Worm (Caenorhabditis elegans) whole organism, early embryonic: ENCODE results near the gene F14H3.3.

Experiments used
- B0310.2 ChIP-seq: sonication (generic microtip); optimal IDR thresholded peaks from 2 replicates; lab custom pipeline; 2016; ENCODE audit warnings: mild to moderate bottlenecking, missing genetic modification characterization, missing compliant biosample characterization
- F13C5.2 ChIP-seq: sonication (generic microtip); optimal IDR thresholded peaks from 2 replicates; lab custom pipeline; 2017; ENCODE audit warnings: mild to moderate bottlenecking, missing genetic modification characterization, inconsistent platforms, missing compliant biosample characterization
- aly-1 ChIP-seq: sonication (generic microtip); optimal IDR thresholded peaks from 2 replicates; lab custom pipeline; 2016; ENCODE audit warnings: missing genetic modification characterization, missing compliant biosample characterization
- ama-1 ChIP-seq: fragments of 150-350 bp; optimal IDR thresholded peaks from 2 replicates; lab custom pipeline; 2014
- ceh-13 ChIP-seq: fragments of 200-800 bp; sonication (Bioruptor generic); optimal IDR thresholded peaks from 2 replicates; lab custom pipeline; 2018; ENCODE audit warnings: mild to moderate bottlenecking, missing genetic modification characterization, missing compliant biosample characterization
- ceh-36 ChIP-seq: sonication (generic microtip); optimal IDR thresholded peaks from 2 replicates; lab custom pipeline; 2016; ENCODE audit warnings: missing genetic modification characterization, inconsistent platforms, missing compliant biosample characterization
- ets-7 ChIP-seq: sonication (generic microtip); optimal IDR thresholded peaks from 2 replicates; lab custom pipeline; 2016; ENCODE audit warnings: missing genotype, missing genetic modification characterization, missing compliant biosample characterization
- flt-1 ChIP-seq: fragments of 200-800 bp; sonication (Bioruptor generic); IDR thresholded peaks from 2 replicates; pipeline ENCODE4 v1.3.6; 2022; ENCODE audit warnings: missing genetic modification characterization, missing compliant biosample characterization
- hmbx-1 ChIP-seq: sonication (generic microtip); optimal IDR thresholded peaks from 2 replicates; lab custom pipeline; 2016; ENCODE audit warnings: mild to moderate bottlenecking, missing genetic modification characterization, missing compliant biosample characterization
- hmg-4 ChIP-seq: fragments of 200-800 bp; sonication (Bioruptor generic); optimal IDR thresholded peaks from 2 replicates; lab custom pipeline; 2018; ENCODE audit warnings: mild to moderate bottlenecking, missing genetic modification characterization, missing compliant biosample characterization
- hnd-1 ChIP-seq: sonication (generic microtip); optimal IDR thresholded peaks from 2 replicates; lab custom pipeline; 2016; ENCODE audit warnings: missing genetic modification characterization, missing compliant biosample characterization
- pes-1 ChIP-seq: fragments of 200-800 bp; sonication (Bioruptor generic); IDR thresholded peaks from 2 replicates; pipeline ENCODE4 v1.3.6; 2022; ENCODE audit warnings: missing genetic modification reagents, missing genetic modification characterization, missing compliant biosample characterization
- scrt-1 ChIP-seq: fragments of 200-800 bp; sonication (Bioruptor generic); IDR thresholded peaks from 2 replicates; pipeline ENCODE4 v1.3.6; 2022; ENCODE audit warnings: missing genetic modification characterization, missing compliant biosample characterization
- sea-1 ChIP-seq: fragments of 200-800 bp; sonication (Bioruptor generic); conservative IDR thresholded peaks from 2 replicates; pipeline ENCODE4 v1.3.6; 2022; ENCODE audit warnings: missing genetic modification characterization, missing compliant biosample characterization
- tbx-11 ChIP-seq: fragments of 200-800 bp; sonication (Bioruptor generic); IDR thresholded peaks from 2 replicates; pipeline ENCODE4 v1.3.6; 2022; ENCODE audit warnings: missing genetic modification characterization, missing compliant biosample characterization
- tbx-37 ChIP-seq: fragments of 200-800 bp; sonication (Bioruptor generic); conservative IDR thresholded peaks from 2 replicates; pipeline ENCODE4 v1.3.6; 2022; ENCODE audit warnings: missing genetic modification reagents, missing genetic modification characterization, missing compliant biosample characterization
- tra-4 ChIP-seq: sonication (generic microtip); optimal IDR thresholded peaks from 2 replicates; lab custom pipeline; 2017; ENCODE audit warnings: missing genetic modification characterization, missing compliant biosample characterization

F14H3.3 gene

DNA sequence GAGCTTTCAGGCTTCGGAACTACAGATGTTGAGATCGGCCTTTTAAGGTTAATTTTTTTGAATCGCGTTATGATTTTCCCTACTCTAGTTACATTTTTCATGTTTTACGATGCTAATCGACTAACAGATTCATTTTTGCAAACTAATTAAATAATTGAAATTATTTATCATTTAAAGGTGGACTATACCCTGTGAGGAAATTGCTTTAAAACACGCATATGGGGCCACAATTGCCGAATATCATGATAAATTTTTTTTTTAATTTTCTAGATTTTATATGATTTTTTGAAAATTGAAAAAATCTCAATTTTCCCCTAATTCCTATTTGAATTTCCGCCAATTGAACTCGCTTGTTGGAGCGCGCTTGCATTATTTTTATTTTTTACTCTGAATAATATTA lies 8.7 kb upstream of the F14H3.3 start, which contains the start of gene fbxa-100:
Gene fbxa-100 (minus strand): TSS at position 101 of the 400 bp plus-strand sequence.
- TF ChIP-seq tra-4 (tag; lab: Kevin White, UChicago), result no peak
- no peak for TF ChIP-seq scrt-1 (GFP tag; lab: Robert Waterston, UW)
- no peak for TF ChIP-seq pes-1 (GFP tag; lab: Robert Waterston, UW)
- TF ChIP-seq aly-1 (tag; lab: Kevin White, UChicago), result no peak
- TF ChIP-seq tbx-11 (GFP tag; lab: Robert Waterston, UW), result no peak
- TF ChIP-seq F13C5.2 (tag; lab: Kevin White, UChicago), result no peak
- no peak for TF ChIP-seq tbx-37 (GFP tag; lab: Robert Waterston, UW)
- no peak for TF ChIP-seq hmbx-1 (tag; lab: Kevin White, UChicago)
- TF ChIP-seq ceh-36 (tag; lab: Kevin White, UChicago), result no peak
- TF ChIP-seq hnd-1, result no peak
- TF ChIP-seq B0310.2 (tag; lab: Kevin White, UChicago), result no peak
- no peak for TF ChIP-seq flt-1 (GFP tag; lab: Robert Waterston, UW)
- TF ChIP-seq ceh-13, result no peak
- TF ChIP-seq sea-1 (GFP tag; lab: Robert Waterston, UW), result no peak
- TF ChIP-seq ama-1 (lab: Kevin White, UChicago), result no peak
- TF ChIP-seq ets-7 (tag; lab: Kevin White, UChicago), result no peak

DNA sequence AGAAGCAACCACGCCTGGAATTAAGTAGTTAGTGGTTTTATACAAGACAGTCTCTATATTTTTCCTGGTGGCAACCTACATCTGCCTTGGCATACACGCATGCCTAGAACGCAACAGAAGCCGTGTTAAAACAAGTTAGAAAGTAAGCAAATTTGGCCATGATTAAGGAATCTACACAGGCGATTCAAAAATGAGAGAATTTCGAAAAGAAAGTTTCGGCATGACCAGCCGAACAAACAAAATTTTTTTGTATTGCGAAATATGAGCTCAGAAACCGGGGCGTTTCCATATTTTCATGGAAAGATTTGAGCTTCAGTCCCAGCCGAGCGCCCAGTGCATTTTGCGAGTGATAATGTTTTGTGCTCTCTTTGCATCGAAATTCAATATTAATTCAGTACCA lies 6.9 kb upstream of the F14H3.3 start, which contains the start of gene F14H3.15:
Gene F14H3.15 (minus strand): TSS at position 101 of the 400 bp plus-strand sequence.
- TF ChIP-seq tbx-11 (GFP tag; lab: Robert Waterston, UW), result no peak
- no peak for TF ChIP-seq F13C5.2 (tag; lab: Kevin White, UChicago)
- TF ChIP-seq ets-7 (tag; lab: Kevin White, UChicago), result no peak
- no peak for TF ChIP-seq hmg-4 (GFP tag; lab: Kevin White, UChicago)
- no peak for TF ChIP-seq tbx-37 (GFP tag; lab: Robert Waterston, UW)
- no peak for TF ChIP-seq ama-1 (lab: Kevin White, UChicago)
- TF ChIP-seq ceh-13, result no peak
- no peak for TF ChIP-seq aly-1 (tag; lab: Kevin White, UChicago)
- TF ChIP-seq flt-1 (GFP tag; lab: Robert Waterston, UW), result no peak
- TF ChIP-seq B0310.2 (tag; lab: Kevin White, UChicago), result no peak
- no peak for TF ChIP-seq tra-4 (tag; lab: Kevin White, UChicago)
- TF ChIP-seq hnd-1, result no peak
- no peak for TF ChIP-seq hmbx-1 (tag; lab: Kevin White, UChicago)
- TF ChIP-seq scrt-1 (GFP tag; lab: Robert Waterston, UW), result no peak
- TF ChIP-seq sea-1 (GFP tag; lab: Robert Waterston, UW), result no peak
- TF ChIP-seq pes-1 (GFP tag; lab: Robert Waterston, UW), result no peak
- no peak for TF ChIP-seq ceh-36 (tag; lab: Kevin White, UChicago)

DNA sequence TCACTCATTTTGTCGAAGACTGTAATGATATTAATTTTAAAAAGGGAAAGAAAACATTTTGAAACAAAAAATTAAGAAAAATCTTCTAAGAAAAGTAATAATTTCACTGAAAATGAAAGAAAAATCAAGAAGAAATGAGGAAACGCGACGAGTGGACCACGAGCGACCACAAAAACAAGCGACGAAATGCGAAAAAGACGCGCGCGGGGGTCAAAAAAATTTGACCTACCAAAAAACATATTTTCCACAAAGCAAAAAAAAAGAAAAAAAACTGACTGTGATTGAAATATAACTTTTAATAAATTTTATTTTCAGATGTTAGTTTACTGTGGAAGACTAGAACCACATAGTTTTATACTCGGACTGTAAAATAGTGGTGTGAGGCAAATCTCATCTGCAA lies 5.6 kb upstream of the F14H3.3 start, which contains the start of gene F14H3.6:
Gene F14H3.6 (minus strand): TSS at position 22 of the 400 bp plus-strand sequence.
- no peak for TF ChIP-seq tbx-37 (GFP tag; lab: Robert Waterston, UW)
- TF ChIP-seq ceh-13, result no peak
- no peak for TF ChIP-seq aly-1 (tag; lab: Kevin White, UChicago)
- no peak for TF ChIP-seq ama-1 (lab: Kevin White, UChicago)
- TF ChIP-seq hmg-4 (GFP tag; lab: Kevin White, UChicago), result no peak
- no peak for TF ChIP-seq F13C5.2 (tag; lab: Kevin White, UChicago)

DNA sequence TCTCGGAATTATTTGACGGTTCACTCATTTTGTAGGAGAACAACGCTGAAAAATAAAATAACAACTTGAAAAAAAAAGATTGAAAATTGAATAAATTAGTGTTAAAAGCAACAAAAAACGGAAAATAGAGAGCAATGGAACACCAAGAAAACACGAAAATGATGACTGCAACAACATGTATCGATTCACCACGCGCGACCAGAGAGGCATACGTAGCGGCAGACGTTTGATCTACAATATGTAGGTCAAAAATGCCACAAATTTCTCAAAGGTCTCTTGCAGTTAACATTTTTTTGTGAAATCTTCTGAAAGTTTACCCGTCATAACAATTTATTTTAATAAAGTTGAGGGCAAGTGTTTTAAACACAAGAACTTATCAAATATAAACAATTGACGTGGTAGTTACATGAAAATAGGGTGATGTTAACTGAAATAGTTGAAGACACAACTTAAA lies 3.8 kb upstream of the F14H3.3 start, which contains the start of gene F14H3.5:
Gene F14H3.5 (minus strand): TSS at position 51 of the 454 bp plus-strand sequence.
- no peak for TF ChIP-seq hnd-1
- no peak for TF ChIP-seq tbx-37 (GFP tag; lab: Robert Waterston, UW)
- no peak for TF ChIP-seq B0310.2 (tag; lab: Kevin White, UChicago)
- TF ChIP-seq tbx-11 (GFP tag; lab: Robert Waterston, UW), result no peak
- no peak for TF ChIP-seq hmg-4 (GFP tag; lab: Kevin White, UChicago)

DNA sequence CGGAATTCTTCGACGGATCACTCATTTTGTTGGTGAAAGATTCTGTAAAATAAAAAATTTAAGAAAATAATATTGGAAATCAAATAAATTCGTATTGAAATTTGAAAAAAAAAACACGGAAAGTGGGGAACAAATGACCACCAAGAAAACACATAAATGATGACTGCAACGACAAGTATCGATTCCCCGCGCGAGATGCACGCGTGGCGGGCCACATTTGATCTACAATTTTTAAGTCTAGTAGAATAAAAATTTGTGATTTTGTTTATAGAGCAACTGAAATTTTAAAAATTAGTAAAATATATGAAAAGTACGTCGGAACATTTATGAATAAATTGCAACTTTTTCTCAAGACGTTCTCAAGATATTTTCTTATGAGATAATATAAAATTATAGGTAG lies 1.8 kb upstream of the F14H3.3 start, which contains the start of gene F14H3.4:
Gene F14H3.4 (minus strand): TSS at position 42 of the 400 bp plus-strand sequence.
- no peak for TF ChIP-seq hmg-4 (GFP tag; lab: Kevin White, UChicago)
- no peak for TF ChIP-seq sea-1 (GFP tag; lab: Robert Waterston, UW)
- no peak for TF ChIP-seq ets-7 (tag; lab: Kevin White, UChicago)
- TF ChIP-seq F13C5.2 (tag; lab: Kevin White, UChicago), result no peak
- no peak for TF ChIP-seq scrt-1 (GFP tag; lab: Robert Waterston, UW)
- no peak for TF ChIP-seq flt-1 (GFP tag; lab: Robert Waterston, UW)
- TF ChIP-seq hnd-1, result no peak
- no peak for TF ChIP-seq tra-4 (tag; lab: Kevin White, UChicago)
- TF ChIP-seq tbx-37 (GFP tag; lab: Robert Waterston, UW), result no peak
- no peak for TF ChIP-seq ama-1 (lab: Kevin White, UChicago)
- no peak for TF ChIP-seq aly-1 (tag; lab: Kevin White, UChicago)
- no peak for TF ChIP-seq ceh-36 (tag; lab: Kevin White, UChicago)
- no peak for TF ChIP-seq B0310.2 (tag; lab: Kevin White, UChicago)
- no peak for TF ChIP-seq hmbx-1 (tag; lab: Kevin White, UChicago)

DNA sequence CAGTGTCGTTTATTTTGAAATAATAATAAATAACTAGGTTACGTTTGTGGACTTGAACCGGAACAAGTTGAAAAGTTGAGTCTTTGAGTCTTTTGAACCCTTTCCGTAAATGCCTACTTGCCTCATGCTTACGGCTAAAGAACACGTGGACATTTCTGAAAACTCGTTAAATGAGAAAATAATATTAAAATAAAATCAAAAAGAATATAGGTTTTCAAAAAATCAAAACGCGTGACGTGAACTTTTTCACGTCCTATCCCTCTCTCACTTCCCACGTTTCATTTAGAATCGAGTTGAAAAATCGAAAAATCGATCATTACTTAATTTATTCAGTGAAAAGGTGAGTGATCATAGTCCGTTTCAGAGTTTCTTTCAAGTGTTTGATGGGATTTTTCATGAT lies 4.1 kb downstream of the F14H3.3 start, which contains the start of gene best-12:
Gene best-12 (plus strand): TSS at position 301 of the 400 bp plus-strand sequence.
- TF ChIP-seq hnd-1 (no peak), pes-1 (GFP tag; lab: Robert Waterston, UW) (no peak), tbx-37 (GFP tag; lab: Robert Waterston, UW) (no peak), aly-1 (tag; lab: Kevin White, UChicago) (no peak), scrt-1 (GFP tag; lab: Robert Waterston, UW) (no peak), ceh-36 (tag; lab: Kevin White, UChicago) (no peak), hmg-4 (GFP tag; lab: Kevin White, UChicago) (no peak), ceh-13 (no peak), ama-1 (lab: Kevin White, UChicago) (no peak), tra-4 (tag; lab: Kevin White, UChicago) (no peak), F13C5.2 (tag; lab: Kevin White, UChicago) (no peak), ets-7 (tag; lab: Kevin White, UChicago) (no peak), sea-1 (GFP tag; lab: Robert Waterston, UW) (no peak), hmbx-1 (tag; lab: Kevin White, UChicago) (no peak), B0310.2 (tag; lab: Kevin White, UChicago) (no peak), flt-1 (GFP tag; lab: Robert Waterston, UW) (no peak)
